Fruit fly (Drosophila melanogaster) whole organism, wandering third instar larva: ENCODE results near the gene Idgf1.

Experiments
- Abd-B ChIP-seq: fragments of >200 bp; optimal IDR thresholded peaks from 2 replicates; lab custom pipeline; 2017; ENCODE audit warnings: missing biosample characterization, missing genetic modification characterization
- CG32264 ChIP-seq: fragments of 200-800 bp; sonication (Bioruptor generic); optimal IDR thresholded peaks from 2 replicates; lab custom pipeline; 2016; ENCODE audit warnings: missing biosample characterization, missing genetic modification characterization
- CG9705 ChIP-seq: fragments of 200-800 bp; sonication (Bioruptor generic); optimal IDR thresholded peaks from 2 replicates; lab custom pipeline; 2018; ENCODE audit warnings: missing biosample characterization, mild to moderate bottlenecking, missing genetic modification characterization
- CrebA ChIP-seq: fragments of 200-800 bp; sonication (Bioruptor generic); optimal IDR thresholded peaks from 2 replicates; lab custom pipeline; 2016; ENCODE audit warnings: missing biosample characterization, mild to moderate bottlenecking, missing genetic modification characterization, borderline replicate concordance
- Dfd ChIP-seq: fragments of >200 bp; optimal IDR thresholded peaks from 2 replicates; lab custom pipeline; 2017; ENCODE audit warnings: missing biosample characterization, missing genetic modification characterization
- Dif ChIP-seq: fragments of 200-275, 200-300 bp; sonication (Bioruptor generic); optimal IDR thresholded peaks from 2 replicates; lab custom pipeline; 2018; ENCODE audit warnings: missing biosample characterization, missing genetic modification characterization; ENCODE audit not compliant: partially characterized antibody
- GATAd ChIP-seq: sonication (Bioruptor generic); optimal IDR thresholded peaks from 2 replicates; lab custom pipeline; 2016; ENCODE audit warnings: missing biosample characterization, missing genetic modification characterization
- HLH106 ChIP-seq: fragments of 200-800 bp; optimal IDR thresholded peaks from 3 replicates; lab custom pipeline; 2019; ENCODE audit warnings: missing biosample characterization, mild to moderate bottlenecking, missing genetic modification characterization, moderate library complexity
- Hnf4 ChIP-seq: fragments of 200-800 bp; sonication (Bioruptor generic); optimal IDR thresholded peaks from 2 replicates; lab custom pipeline; 2016; ENCODE audit warnings: missing biosample characterization, mild to moderate bottlenecking, missing genetic modification characterization
- Hr78 ChIP-seq: fragments of >200 bp; optimal IDR thresholded peaks from 2 replicates; lab custom pipeline; 2017; ENCODE audit warnings: missing biosample characterization, missing genetic modification characterization
- Hr83 ChIP-seq: fragments of 200-300 bp; sonication (Bioruptor generic); optimal IDR thresholded peaks from 2 replicates; lab custom pipeline; 2016; ENCODE audit warnings: missing biosample characterization, mild to moderate bottlenecking, missing genetic modification characterization, moderate library complexity; ENCODE audit not compliant: poor library complexity, severe bottlenecking
- Jra ChIP-seq: sonication (Bioruptor generic); optimal IDR thresholded peaks from 2 replicates; lab custom pipeline; 2016; ENCODE audit warnings: missing biosample characterization, missing genetic modification characterization
- Mio ChIP-seq: sonication (Bioruptor generic); optimal IDR thresholded peaks from 2 replicates; lab custom pipeline; 2016; ENCODE audit warnings: missing biosample characterization, missing genetic modification characterization
- Myc ChIP-seq: fragments of >200 bp; optimal IDR thresholded peaks from 2 replicates; lab custom pipeline; 2017
- N ChIP-seq: fragments of >200 bp; optimal IDR thresholded peaks from 2 replicates; lab custom pipeline; 2018; ENCODE audit warnings: missing biosample characterization, missing external identifiers, missing genetic modification characterization
- OdsH ChIP-seq: fragments of 200-800 bp; sonication (Bioruptor generic); optimal IDR thresholded peaks from 2 replicates; lab custom pipeline; 2016; ENCODE audit warnings: missing biosample characterization, mild to moderate bottlenecking, missing genetic modification characterization
- Rel ChIP-seq, 2 experiments: fragments of 200-800 bp; sonication (Bioruptor generic) in 1 of 2; optimal IDR thresholded peaks; 2 replicates in 1 of 2; 3 replicates in 1 of 2; lab custom pipeline; 2016 to 2019; ENCODE audit warnings: mild to moderate bottlenecking in 2 of 2, missing biosample characterization in 2 of 2, missing genetic modification characterization in 2 of 2, moderate library complexity in 1 of 2
- Sp1 ChIP-seq: fragments of 200-800 bp; sonication (Bioruptor generic); optimal IDR thresholded peaks from 3 replicates; lab custom pipeline; 2019; ENCODE audit warnings: missing biosample characterization, mild to moderate bottlenecking, missing genetic modification characterization, moderate library complexity
- Vsx2 ChIP-seq: fragments of 200-300, 225-300 bp; sonication (Bioruptor generic); optimal IDR thresholded peaks from 2 replicates; lab custom pipeline; 2018; ENCODE audit warnings: missing biosample characterization, missing genetic modification characterization; ENCODE audit not compliant: partially characterized antibody
- br ChIP-seq: fragments of 200-800 bp; sonication (Bioruptor generic); optimal IDR thresholded peaks from 2 replicates; lab custom pipeline; 2016; ENCODE audit warnings: missing biosample characterization, missing genetic modification characterization
- brk ChIP-seq: fragments of 200-800 bp; sonication (Bioruptor generic); optimal IDR thresholded peaks from 2 replicates; lab custom pipeline; 2016; ENCODE audit warnings: missing biosample characterization, mild to moderate bottlenecking, missing genetic modification characterization
- dl ChIP-seq, 2 experiments: fragments of 175-275, 200-275 bp in 1 of 2; fragments of 200-275 bp in 1 of 2; sonication (Bioruptor generic); optimal IDR thresholded peaks; lab custom pipeline; 2018; ENCODE audit warnings: mild to moderate bottlenecking in 2 of 2, missing biosample characterization in 2 of 2, missing genetic modification characterization in 2 of 2, moderate library complexity in 2 of 2; ENCODE audit not compliant: partially characterized antibody in 2 of 2, insufficient read depth in 1 of 2
- dmrt93B ChIP-seq: fragments of 200-800 bp; sonication (Bioruptor generic); optimal IDR thresholded peaks from 2 replicates; lab custom pipeline; 2018; ENCODE audit warnings: missing biosample characterization, mild to moderate bottlenecking, missing genetic modification characterization
- dsf ChIP-seq: sonication (Bioruptor generic); optimal IDR thresholded peaks from 2 replicates; lab custom pipeline; 2016; ENCODE audit warnings: missing biosample characterization, missing genetic modification characterization, borderline replicate concordance
- ey ChIP-seq: fragments of 200-800 bp; sonication (Bioruptor generic); optimal IDR thresholded peaks from 2 replicates; lab custom pipeline; 2016; ENCODE audit warnings: missing biosample characterization, missing genetic modification characterization
- foxo ChIP-seq, 2 experiments: fragments of 200-800 bp; sonication (Bioruptor generic); optimal IDR thresholded peaks; 2 replicates in 1 of 2; 3 replicates in 1 of 2; lab custom pipeline; 2016 to 2017; ENCODE audit warnings: missing biosample characterization in 2 of 2, missing genetic modification characterization in 2 of 2
- fru ChIP-seq: fragments of 200-800 bp; sonication (Bioruptor generic); optimal IDR thresholded peaks from 3 replicates; lab custom pipeline; 2016; ENCODE audit warnings: missing biosample characterization, mild to moderate bottlenecking, missing genetic modification characterization
- h ChIP-seq: fragments of 200-800 bp; sonication (Bioruptor generic); optimal IDR thresholded peaks from 3 replicates; lab custom pipeline; 2016; ENCODE audit warnings: missing biosample characterization, mild to moderate bottlenecking, missing genetic modification characterization
- jim ChIP-seq: fragments of 175-275, 200-325 bp; sonication (Bioruptor generic); optimal IDR thresholded peaks from 2 replicates; lab custom pipeline; 2016; ENCODE audit warnings: missing biosample characterization, mild to moderate bottlenecking, missing genetic modification characterization
- lola ChIP-seq: fragments of >200 bp; optimal IDR thresholded peaks from 2 replicates; lab custom pipeline; 2017; ENCODE audit warnings: missing biosample characterization, missing genetic modification characterization
- pan ChIP-seq: fragments of >200 bp; optimal IDR thresholded peaks from 2 replicates; lab custom pipeline; 2017
- psq ChIP-seq: fragments of 200-800 bp; sonication (Bioruptor generic); optimal IDR thresholded peaks from 3 replicates; lab custom pipeline; 2017; ENCODE audit warnings: missing biosample characterization, mild to moderate bottlenecking, missing genetic modification characterization, moderate library complexity
- rgr ChIP-seq: fragments of 200-800 bp; sonication (Bioruptor generic); optimal IDR thresholded peaks from 3 replicates; lab custom pipeline; 2016; ENCODE audit warnings: missing biosample characterization, mild to moderate bottlenecking, missing genetic modification characterization
- sage ChIP-seq: fragments of 200-800 bp; sonication (Bioruptor generic); optimal IDR thresholded peaks from 2 replicates; lab custom pipeline; 2016; ENCODE audit warnings: missing biosample characterization, mild to moderate bottlenecking, missing genetic modification characterization
- sv ChIP-seq: fragments of 200-800 bp; sonication (Bioruptor generic); optimal IDR thresholded peaks from 3 replicates; lab custom pipeline; 2016; ENCODE audit warnings: missing biosample characterization, missing genetic modification characterization
- tai ChIP-seq: sonication (Bioruptor generic); optimal IDR thresholded peaks from 2 replicates; lab custom pipeline; 2016; ENCODE audit warnings: missing biosample characterization, missing genetic modification characterization
- usp ChIP-seq: fragments of >200 bp; optimal IDR thresholded peaks from 2 replicates; lab custom pipeline; 2017; ENCODE audit warnings: missing biosample characterization, missing genetic modification characterization
- woc ChIP-seq: sonication (Bioruptor generic); optimal IDR thresholded peaks from 2 replicates; lab custom pipeline; 2016; ENCODE audit warnings: missing biosample characterization, mild to moderate bottlenecking, missing genetic modification characterization

Gene Idgf1

dm6 chr2L:16491752-16492616 is 46.9 kb downstream of the Idgf1 start:
- TF ChIP-seq Jra, result no peak
- TF ChIP-seq Rel (GFP tag; optimal IDR thresholded peaks at IDR 0.05; lab: Kevin White, UChicago), result no peak
- no peak for TF ChIP-seq Rel (tag; optimal IDR thresholded peaks at IDR 0.05; lab: Kevin White, UChicago)
- TF ChIP-seq Myc (lab: Kevin White, UChicago), result peak; percentile 54

dm6 chr2L:16492617-16493203 is 47.6 kb downstream of the Idgf1 start:
- TF ChIP-seq Hnf4 (peak; percentile 83), CG9705 (GFP tag; lab: Kevin White, UChicago) (peak; percentile 78), Vsx2 (GFP tag; lab: Kevin White, UChicago) (no peak), rgr (GFP tag; lab: Kevin White, UChicago) (peak; percentile 92), Rel (GFP tag; optimal IDR thresholded peaks at IDR 0.05; lab: Kevin White, UChicago) (peak; percentile 35), Rel (tag; optimal IDR thresholded peaks at IDR 0.05; lab: Kevin White, UChicago) (peak; percentile 76), jim (GFP tag; lab: Kevin White, UChicago) (no peak), Dif (GFP tag; lab: Kevin White, UChicago) (no peak), brk (GFP tag; lab: Kevin White, UChicago) (peak; percentile 88), Dfd (GFP tag; lab: Kevin White, UChicago) (peak; percentile 65), GATAd (peak; percentile 20), tai (peak; percentile 44), OdsH (GFP tag; lab: Kevin White, UChicago) (peak; percentile 86), br (peak; percentile 93), usp (GFP tag; lab: Kevin White, UChicago) (no peak), Hr83 (GFP tag; lab: Kevin White, UChicago) (no peak), CrebA (peak; percentile 67), dmrt93B (peak; percentile 58), dsf (GFP tag; lab: Kevin White, UChicago) (peak; percentile 56), lola (GFP tag; lab: Kevin White, UChicago) (no peak), sv (GFP tag; lab: Kevin White, UChicago) (peak; percentile 60), fru (GFP tag; lab: Kevin White, UChicago) (peak; percentile 93), foxo (GFP tag; optimal IDR thresholded peaks at IDR 0.05; lab: Kevin White, UChicago) (peak; percentile 33 to 93), sage (peak; percentile 47), Hr78 (GFP tag; lab: Kevin White, UChicago) (no peak), dl (GFP tag; optimal IDR thresholded peaks at IDR 0.05; lab: Kevin White, UChicago; ENCODE audit: insufficient read depth in 1 of 2, partially characterized antibody in 2 of 2) (no peak), CG32264 (GFP tag; lab: Kevin White, UChicago) (peak; percentile 60), Jra (peak; percentile 61), N (GFP tag; lab: Kevin White, UChicago) (no peak), Abd-B (GFP tag; lab: Kevin White, UChicago) (no peak), Myc (lab: Kevin White, UChicago) (peak; percentile 56), Mio (no peak), ey (GFP tag; lab: Kevin White, UChicago) (peak; percentile 92), Sp1 (GFP tag; lab: Kevin White, UChicago) (peak; percentile 91), h (GFP tag; lab: Kevin White, UChicago) (peak; percentile 90), pan (lab: Kevin White, UChicago) (no peak), HLH106 (tag; lab: Kevin White, UChicago) (peak; percentile 87), woc (GFP tag; lab: Kevin White, UChicago) (peak; percentile 90), psq (peak; percentile 84)
- TF ChIP-seq, all 38 proteins: peak for 26
